Fruit fly (Drosophila melanogaster): ENCODE data around the gene CG1637.

CG1637 gene

dm6 chrX:10823441-10823818, 54.3 kb downstream of the CG1637 start:
- TF ChIP-seq CG9948 (tag; optimal IDR thresholded peaks at IDR 0.05) = no peak
- TF ChIP-seq CG14655 (GFP tag; optimal IDR thresholded peaks at IDR 0.05) = no peak
- no peak for TF ChIP-seq Snoo (tag; optimal IDR thresholded peaks at IDR 0.05)

dm6 chrX:10822678-10823440, 54.8 kb downstream of the CG1637 start:
- no peak for TF ChIP-seq CG17806 (tag; optimal IDR thresholded peaks at IDR 0.05)
- no peak for TF ChIP-seq CG9948 (tag; optimal IDR thresholded peaks at IDR 0.05)
- no peak for TF ChIP-seq fd96Ca (GFP tag; IDR thresholded peaks at IDR 0.05)
- no peak for TF ChIP-seq CG15710 (tag; optimal IDR thresholded peaks at IDR 0.05)
- no peak for TF ChIP-seq CG8159 (tag; optimal IDR thresholded peaks at IDR 0.05)
- TF ChIP-seq gl (tag; optimal IDR thresholded peaks at IDR 0.05) = no peak
- no peak for TF ChIP-seq CG12605 (GFP tag; IDR thresholded peaks at IDR 0.05)
- TF ChIP-seq CG34367 (tag; optimal IDR thresholded peaks at IDR 0.05) = no peak
- TF ChIP-seq CG32121 (GFP tag; IDR thresholded peaks at IDR 0.05) = no peak
- TF ChIP-seq rn (GFP tag; IDR thresholded peaks at IDR 0.05) = no peak
- TF ChIP-seq Snoo (tag; optimal IDR thresholded peaks at IDR 0.05) = no peak
- no peak for TF ChIP-seq CG4496 (GFP tag; IDR thresholded peaks at IDR 0.05)
- TF ChIP-seq Pif1A (GFP tag; optimal IDR thresholded peaks at IDR 0.05) = no peak
- TF ChIP-seq D1 (tag; optimal IDR thresholded peaks at IDR 0.05) = no peak
- TF ChIP-seq CG14655 (GFP tag; optimal IDR thresholded peaks at IDR 0.05) = no peak
- no peak for TF ChIP-seq EcR (GFP tag; optimal IDR thresholded peaks at IDR 0.05)
- TF ChIP-seq Ets98B (GFP tag; IDR thresholded peaks at IDR 0.05) = no peak
- no peak for TF ChIP-seq Pif1B (GFP tag; optimal IDR thresholded peaks at IDR 0.05)

- TF ChIP-seq CG15710 (tag; optimal IDR thresholded peaks at IDR 0.05) = no peak
- no peak for TF ChIP-seq CG4496 (GFP tag; IDR thresholded peaks at IDR 0.05)
- TF ChIP-seq Snoo (tag; optimal IDR thresholded peaks at IDR 0.05) = no peak
- TF ChIP-seq CG13204 (GFP tag; optimal IDR thresholded peaks at IDR 0.05) = no peak
- no peak for TF ChIP-seq CG34367 (tag; optimal IDR thresholded peaks at IDR 0.05)
- TF ChIP-seq CG8301 (tag; optimal IDR thresholded peaks at IDR 0.05) = no peak
- no peak for TF ChIP-seq rn (GFP tag; IDR thresholded peaks at IDR 0.05)
- TF ChIP-seq CG17806 (tag; optimal IDR thresholded peaks at IDR 0.05) = no peak
- TF ChIP-seq Pif1A (GFP tag; optimal IDR thresholded peaks at IDR 0.05) = no peak
- TF ChIP-seq CG14655 (GFP tag; optimal IDR thresholded peaks at IDR 0.05) = no peak
- no peak for TF ChIP-seq EcR (GFP tag; optimal IDR thresholded peaks at IDR 0.05)
- TF ChIP-seq fd96Ca (GFP tag; IDR thresholded peaks at IDR 0.05) = no peak
- TF ChIP-seq D1 (tag; optimal IDR thresholded peaks at IDR 0.05) = no peak
Measured at dm6 chrX:10822096-10822495, 55.6 kb downstream of the CG1637 start.

dm6 chrX:10820741-10821140, 57.0 kb downstream of the CG1637 start:
- TF ChIP-seq CG10348 (GFP tag; IDR thresholded peaks at IDR 0.05) (no peak), CG34367 (tag; optimal IDR thresholded peaks at IDR 0.05) (no peak), CG8159 (tag; optimal IDR thresholded peaks at IDR 0.05) (no peak), CG14655 (GFP tag; optimal IDR thresholded peaks at IDR 0.05) (no peak)

Measured in whole organism, pupa.